Worm (Caenorhabditis elegans): Measurements from ENCODE around the gene serp-1.1.

serp-1.1 gene

ce11 chrX:15842492-15842891 lies 1.1 kb downstream of the serp-1.1 start (continued):
- no peak for TF ChIP-seq attf-4 (tag; optimal IDR thresholded peaks at IDR 0.05)
- peak; percentile 64 for TF ChIP-seq hlh-30 (tag; optimal IDR thresholded peaks at IDR 0.05; ENCODE audit: insufficient read depth)
- no peak for TF ChIP-seq ceh-20 (GFP tag; IDR thresholded peaks at IDR 0.05)
- no peak for TF ChIP-seq set-16 (GFP tag; IDR thresholded peaks at IDR 0.05)
- peak; percentile 77 for TF ChIP-seq T20F7.1 (GFP tag; optimal IDR thresholded peaks at IDR 0.05)
- no peak for TF ChIP-seq nhr-6 (tag; optimal IDR thresholded peaks at IDR 0.05)
- no peak for TF ChIP-seq Y5F2A.4 (GFP tag; optimal IDR thresholded peaks at IDR 0.05)
- peak in 1 of 2 experiments; percentile 70 for TF ChIP-seq daf-16 (GFP tag; optimal IDR thresholded peaks at IDR 0.05)
- TF ChIP-seq daf-16 (tag; optimal IDR thresholded peaks at IDR 0.05), result peak; percentile 52
- no peak for TF ChIP-seq ceh-28 (tag; optimal IDR thresholded peaks at IDR 0.05)
- TF ChIP-seq snpc-1.2 (GFP tag; IDR thresholded peaks at IDR 0.05), result no peak
- peak; percentile 46 for TF ChIP-seq nhr-28 (tag; optimal IDR thresholded peaks at IDR 0.05)
- no peak for TF ChIP-seq aly-2 (tag; optimal IDR thresholded peaks at IDR 0.05)
- no peak for TF ChIP-seq F26F4.8 (GFP tag; conservative IDR thresholded peaks at IDR 0.05)
- TF ChIP-seq F10B5.3 (tag; optimal IDR thresholded peaks at IDR 0.05), result no peak
- TF ChIP-seq php-3 (GFP tag; IDR thresholded peaks at IDR 0.05), result no peak
- TF ChIP-seq mxl-2 (GFP tag; conservative IDR thresholded peaks at IDR 0.05), result peak; percentile 38; the same call in 1 of the 2 replicates
- TF ChIP-seq tra-1 (GFP tag; IDR thresholded peaks at IDR 0.05), result peak; percentile 83
- peak; percentile 78 for TF ChIP-seq nhr-102 (tag; optimal IDR thresholded peaks at IDR 0.05)
- TF ChIP-seq fos-1 (tag; optimal IDR thresholded peaks at IDR 0.05), result no peak
- no peak for TF ChIP-seq nhr-76 (tag; optimal IDR thresholded peaks at IDR 0.05)
- peak in 1 of 2 experiments; percentile 44 for TF ChIP-seq mdl-1 (tag; optimal IDR thresholded peaks at IDR 0.05)
- peak; percentile 99 for TF ChIP-seq dmd-6 (GFP tag; IDR thresholded peaks at IDR 0.05)

- TF ChIP-seq arid-1 (GFP tag; conservative IDR thresholded peaks at IDR 0.05) (no peak), mes-2 (tag; optimal IDR thresholded peaks at IDR 0.05; ENCODE audit: poor library complexity, severe bottlenecking) (no peak), F37D6.2 (tag; optimal IDR thresholded peaks at IDR 0.05) (no peak), nhr-41 (GFP tag; IDR thresholded peaks at IDR 0.05) (no peak), fos-1 (tag; optimal IDR thresholded peaks at IDR 0.05) (no peak), lin-13 (GFP tag; optimal IDR thresholded peaks at IDR 0.05) (no peak), dve-1 (tag; optimal IDR thresholded peaks at IDR 0.05; ENCODE audit: insufficient read depth) (no peak), ztf-7 (tag; optimal IDR thresholded peaks at IDR 0.05) (no peak), attf-4 (tag; optimal IDR thresholded peaks at IDR 0.05) (no peak), daf-8 (GFP tag; IDR thresholded peaks at IDR 0.05) (no peak), dmd-6 (GFP tag; IDR thresholded peaks at IDR 0.05) (no peak), egl-43 (GFP tag; IDR thresholded peaks at IDR 0.05) (no peak), dmd-9 (GFP tag; IDR thresholded peaks at IDR 0.05) (no peak)
These were observed 3.0 kb downstream of the serp-1.1 start for ce11 chrX:15844330-15844729.

ce11 chrX:15846552-15846951 lies 5.2 kb downstream of the serp-1.1 start:
- TF ChIP-seq nhr-28 (tag; optimal IDR thresholded peaks at IDR 0.05), result peak; percentile 68
- TF ChIP-seq dve-1 (tag; optimal IDR thresholded peaks at IDR 0.05; ENCODE audit: insufficient read depth), result peak; percentile 27
- TF ChIP-seq daf-16 (GFP tag; optimal IDR thresholded peaks at IDR 0.05), result no peak
- TF ChIP-seq daf-16 (tag; optimal IDR thresholded peaks at IDR 0.05), result peak; percentile 17
- no peak for TF ChIP-seq Y75B8A.6 (GFP tag; IDR thresholded peaks at IDR 0.05)
- TF ChIP-seq egl-43 (GFP tag; IDR thresholded peaks at IDR 0.05), result no peak
- peak; percentile 21; the same call in 1 of the 2 replicates for TF ChIP-seq dmd-6 (GFP tag; IDR thresholded peaks at IDR 0.05)
- no peak for TF ChIP-seq zfp-2 (tag; optimal IDR thresholded peaks at IDR 0.05)
- TF ChIP-seq hlh-11 (tag; optimal IDR thresholded peaks at IDR 0.05), result peak; percentile 4

Measured in whole organism, L4 larva.